Worm (Caenorhabditis elegans) whole organism, L2 larva: ENCODE data around the gene cpsf-3.

Experiments
- C34F6.9 ChIP-seq: fragments of 150-350 bp; optimal IDR thresholded peaks from 2 replicates; lab custom pipeline; 2014; ENCODE audit warnings: missing biosample characterization, missing genetic modification characterization
- R02D3.7 ChIP-seq: fragments of 150-350 bp; optimal IDR thresholded peaks from 2 replicates; lab custom pipeline; 2014; ENCODE audit warnings: missing biosample characterization, missing genetic modification characterization
- ZK546.5 ChIP-seq: sonication (generic microtip); optimal IDR thresholded peaks from 2 replicates; lab custom pipeline; 2017; ENCODE audit warnings: missing biosample characterization, missing genetic modification characterization
- alr-1 ChIP-seq: fragments of 150-350 bp; optimal IDR thresholded peaks from 2 replicates; lab custom pipeline; 2014; ENCODE audit warnings: missing biosample characterization, missing genetic modification characterization
- aly-2 ChIP-seq: fragments of 150-350 bp; optimal IDR thresholded peaks from 2 replicates; lab custom pipeline; 2014; ENCODE audit warnings: missing biosample characterization, missing genetic modification characterization
- ama-1 ChIP-seq: fragments of 150-350 bp; optimal IDR thresholded peaks from 2 replicates; lab custom pipeline; 2018; ENCODE audit warnings: inconsistent platforms
- blmp-1 ChIP-seq: sonication (generic microtip); optimal IDR thresholded peaks from 2 replicates; lab custom pipeline; 2017; ENCODE audit warnings: missing genetic modification characterization, mild to moderate bottlenecking, missing compliant biosample characterization, antibody characterized with exemption, moderate library complexity; ENCODE audit not compliant: insufficient read depth
- ceh-16 ChIP-seq: fragments of 150-350 bp; optimal IDR thresholded peaks from 2 replicates; lab custom pipeline; 2014; ENCODE audit warnings: missing biosample characterization, missing genetic modification characterization
- ceh-82 ChIP-seq: fragments of 150-350 bp; optimal IDR thresholded peaks from 2 replicates; lab custom pipeline; 2014; ENCODE audit warnings: missing biosample characterization, missing genetic modification characterization
- crh-2 ChIP-seq: sonication (generic microtip); optimal IDR thresholded peaks from 2 replicates; lab custom pipeline; 2017; ENCODE audit warnings: missing biosample characterization, missing genetic modification characterization
- dmd-4 ChIP-seq: sonication (generic microtip); optimal IDR thresholded peaks from 2 replicates; lab custom pipeline; 2017; ENCODE audit warnings: missing biosample characterization, missing genetic modification characterization
- egl-27 ChIP-seq: sonication (generic microtip); optimal IDR thresholded peaks from 3 replicates; lab custom pipeline; 2017; ENCODE audit warnings: missing biosample characterization, missing genetic modification reagents, missing genetic modification characterization
- elt-1 ChIP-seq: fragments of 150-350 bp; optimal IDR thresholded peaks from 2 replicates; lab custom pipeline; 2014; ENCODE audit warnings: missing biosample characterization, missing genetic modification characterization
- elt-3 ChIP-seq: sonication (generic microtip); optimal IDR thresholded peaks from 2 replicates; lab custom pipeline; 2017; ENCODE audit warnings: missing biosample characterization, missing genetic modification characterization
- fos-1 ChIP-seq: fragments of 150-350 bp; optimal IDR thresholded peaks from 2 replicates; lab custom pipeline; 2014; ENCODE audit warnings: missing biosample characterization, missing genetic modification characterization
- lin-11 ChIP-seq: fragments of 150-350 bp; sonication (generic microtip); optimal IDR thresholded peaks from 2 replicates; lab custom pipeline; 2014; ENCODE audit warnings: missing biosample characterization, missing genetic modification characterization, inconsistent platforms, mixed read lengths
- lin-13 ChIP-seq: fragments of 150-350 bp; optimal IDR thresholded peaks from 2 replicates; lab custom pipeline; 2014; ENCODE audit warnings: missing biosample characterization, missing genetic modification reagents, missing genetic modification characterization
- lsy-2 ChIP-seq, 2 experiments: fragments of 150-350 bp in 1 of 2; sonication (generic microtip) in 1 of 2; optimal IDR thresholded peaks; 2 replicates each; lab custom pipeline; 2014 to 2017; ENCODE audit warnings: missing biosample characterization in 2 of 2, missing genetic modification characterization in 2 of 2
- mab-5 ChIP-seq: fragments of 150-350 bp; optimal IDR thresholded peaks from 2 replicates; lab custom pipeline; 2014; ENCODE audit warnings: missing biosample characterization, missing genetic modification characterization
- mbf-1 ChIP-seq: sonication (generic microtip); optimal IDR thresholded peaks from 2 replicates; lab custom pipeline; 2017; ENCODE audit warnings: missing biosample characterization, missing genetic modification characterization
- mdl-1 ChIP-seq, 2 experiments: fragments of 150-350 bp in 1 of 2; sonication (generic microtip) in 1 of 2; optimal IDR thresholded peaks; 2 replicates each; lab custom pipeline; 2017; ENCODE audit warnings: missing biosample characterization in 2 of 2, missing genetic modification characterization in 2 of 2
- nhr-10 ChIP-seq: sonication (generic microtip); optimal IDR thresholded peaks from 2 replicates; lab custom pipeline; 2017; ENCODE audit warnings: missing biosample characterization, missing genetic modification characterization
- nhr-11 ChIP-seq: fragments of 150-350 bp; optimal IDR thresholded peaks from 2 replicates; lab custom pipeline; 2014; ENCODE audit warnings: missing biosample characterization, missing genetic modification characterization
- nhr-129 ChIP-seq: fragments of 150-350 bp; optimal IDR thresholded peaks from 2 replicates; lab custom pipeline; 2014; ENCODE audit warnings: missing biosample characterization, missing genetic modification characterization
- nhr-21 ChIP-seq: fragments of 150-350 bp; optimal IDR thresholded peaks from 2 replicates; lab custom pipeline; 2014; ENCODE audit warnings: missing biosample characterization, missing genetic modification characterization
- nhr-23 ChIP-seq: fragments of 150-350 bp; optimal IDR thresholded peaks from 2 replicates; lab custom pipeline; 2014; ENCODE audit warnings: missing biosample characterization, missing genetic modification reagents, missing genetic modification characterization
- nhr-237 ChIP-seq: fragments of 150-350 bp; optimal IDR thresholded peaks from 2 replicates; lab custom pipeline; 2014; ENCODE audit warnings: missing biosample characterization, missing genetic modification characterization
- nhr-25 ChIP-seq: fragments of 150-350 bp; sonication (generic microtip); optimal IDR thresholded peaks from 3 replicates; lab custom pipeline; 2014; ENCODE audit warnings: missing biosample characterization, missing genetic modification characterization
- nhr-6 ChIP-seq: fragments of 150-350 bp; optimal IDR thresholded peaks from 2 replicates; lab custom pipeline; 2014; ENCODE audit warnings: missing biosample characterization, missing genetic modification characterization
- nhr-77 ChIP-seq: fragments of 150-350 bp; optimal IDR thresholded peaks from 2 replicates; lab custom pipeline; 2014; ENCODE audit warnings: missing biosample characterization, missing genetic modification characterization
- peb-1 ChIP-seq: fragments of 150-350 bp; optimal IDR thresholded peaks from 2 replicates; lab custom pipeline; 2014; ENCODE audit warnings: missing biosample characterization, missing genetic modification characterization
- sem-4 ChIP-seq: fragments of 150-350 bp; optimal IDR thresholded peaks from 2 replicates; lab custom pipeline; 2014; ENCODE audit warnings: missing biosample characterization, missing genetic modification reagents, missing genetic modification characterization
- skn-1 ChIP-seq: sonication (generic microtip); optimal IDR thresholded peaks from 2 replicates; lab custom pipeline; 2017; ENCODE audit warnings: missing biosample characterization, missing genetic modification characterization
- sma-3 ChIP-seq: sonication (generic microtip); optimal IDR thresholded peaks from 2 replicates; lab custom pipeline; 2016; ENCODE audit warnings: missing genetic modification reagents, missing genetic modification characterization, missing compliant biosample characterization
- sma-9 ChIP-seq, 2 experiments: fragments of 150-350 bp in 1 of 2; sonication (generic microtip) in 1 of 2; optimal IDR thresholded peaks; 2 replicates each; lab custom pipeline; 2014 to 2016; ENCODE audit warnings: missing genetic modification characterization in 2 of 2, mild to moderate bottlenecking in 1 of 2, missing biosample characterization in 1 of 2, missing compliant biosample characterization in 1 of 2, missing genetic modification reagents in 1 of 2, moderate library complexity in 1 of 2
- snpc-4 ChIP-seq: fragments of 150-350 bp; optimal IDR thresholded peaks from 2 replicates; lab custom pipeline; 2014; ENCODE audit warnings: missing biosample characterization, missing genetic modification characterization
- unc-39 ChIP-seq: fragments of 150-350 bp; optimal IDR thresholded peaks from 2 replicates; lab custom pipeline; 2014; ENCODE audit warnings: missing biosample characterization, missing genetic modification characterization
- unc-55 ChIP-seq: fragments of 150-350 bp; sonication (generic microtip); optimal IDR thresholded peaks from 3 replicates; lab custom pipeline; 2014; ENCODE audit warnings: missing biosample characterization, missing genetic modification reagents, missing genetic modification characterization
- unc-62 ChIP-seq: fragments of 150-350 bp; optimal IDR thresholded peaks from 2 replicates; lab custom pipeline; 2014; ENCODE audit warnings: missing biosample characterization, missing genetic modification reagents, missing genetic modification characterization
- zag-1 ChIP-seq: fragments of 150-350 bp; optimal IDR thresholded peaks from 2 replicates; lab custom pipeline; 2014; ENCODE audit warnings: missing biosample characterization, missing genetic modification characterization
- ztf-1 ChIP-seq: fragments of 200-800 bp; sonication (Bioruptor generic); conservative IDR thresholded peaks from 2 replicates; pipeline ENCODE4 v1.3.6; 2022; ENCODE audit warnings: missing genetic modification characterization, missing compliant biosample characterization
- ztf-11 ChIP-seq: sonication (generic microtip); optimal IDR thresholded peaks from 2 replicates; lab custom pipeline; 2017; ENCODE audit warnings: missing biosample characterization, missing genetic modification characterization
- ztf-4 ChIP-seq: fragments of 150-350 bp; optimal IDR thresholded peaks from 2 replicates; lab custom pipeline; 2014; ENCODE audit warnings: missing biosample characterization, missing genetic modification characterization

cpsf-3 gene

ce11 chrIV:13303442-13303841, 20.8 kb upstream of the cpsf-3 start, which contains the start of gene Y67H2A.7:
Gene Y67H2A.7 (plus strand): TSS chrIV:13303742.
- TF ChIP-seq nhr-11 (tag; lab: Kevin White, UChicago) (no peak), crh-2 (tag; lab: Kevin White, UChicago) (no peak), mdl-1 (tag; optimal IDR thresholded peaks at IDR 0.05; lab: Kevin White, UChicago) (no peak), nhr-6 (tag; lab: Kevin White, UChicago) (no peak), unc-62 (GFP tag; lab: Kevin White, UChicago) (no peak), unc-39 (tag; lab: Kevin White, UChicago) (no peak), sma-9 (GFP tag; optimal IDR thresholded peaks at IDR 0.05; lab: Kevin White, UChicago) (no peak), sma-9 (tag; optimal IDR thresholded peaks at IDR 0.05; lab: Kevin White, UChicago) (no peak), ztf-11 (tag; lab: Kevin White, UChicago) (no peak), ama-1 (lab: Kevin White, UChicago) (no peak), elt-1 (tag; lab: Kevin White, UChicago) (no peak), blmp-1 (tag; lab: Kevin White, UChicago) (no peak), nhr-237 (no peak), mab-5 (tag; lab: Kevin White, UChicago) (no peak), peb-1 (no peak), zag-1 (no peak), ceh-82 (tag; lab: Kevin White, UChicago) (no peak), egl-27 (tag; lab: Kevin White, UChicago) (no peak)

ce11 chrIV:13300591-13300990, 17.9 kb upstream of the cpsf-3 start, which contains the start of gene csn-6:
Gene csn-6 (plus strand): TSS chrIV:13300824.
- TF ChIP-seq mdl-1 (tag; optimal IDR thresholded peaks at IDR 0.05; lab: Kevin White, UChicago) (no peak), nhr-25 (no peak), nhr-11 (tag; lab: Kevin White, UChicago) (no peak), snpc-4 (tag; lab: Kevin White, UChicago) (no peak), alr-1 (tag; lab: Kevin White, UChicago) (no peak), unc-62 (GFP tag; lab: Kevin White, UChicago) (no peak), nhr-77 (tag; lab: Kevin White, UChicago) (no peak), ztf-11 (tag; lab: Kevin White, UChicago) (no peak), R02D3.7 (no peak), egl-27 (tag; lab: Kevin White, UChicago) (no peak), lin-11 (tag; lab: Kevin White, UChicago) (no peak)

DNA sequence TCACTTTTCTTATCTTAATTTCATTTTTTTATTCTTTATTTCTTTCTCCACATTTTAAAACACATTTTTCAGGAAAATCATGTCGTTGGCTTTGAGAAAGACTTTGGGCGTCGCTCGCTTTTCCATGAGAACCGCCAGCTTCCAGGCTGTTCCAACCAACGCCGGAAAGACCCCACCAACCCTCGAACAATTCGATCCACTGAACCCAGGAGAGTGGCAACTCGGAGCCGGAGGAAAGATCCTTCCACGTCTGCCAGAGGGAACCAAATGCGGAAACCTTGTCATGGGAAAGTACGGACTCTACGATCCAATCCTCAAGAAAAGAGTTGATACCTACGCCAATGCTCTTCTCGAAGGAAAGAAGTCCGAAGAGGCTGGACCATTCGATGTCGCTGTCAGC, 17.4 kb upstream of the cpsf-3 start, which contains the start of gene kdp-1:
Gene kdp-1 (plus strand): TSS at position 80 of the 400 bp plus-strand sequence.
- TF ChIP-seq lsy-2 (tag; optimal IDR thresholded peaks at IDR 0.05; lab: Kevin White, UChicago), result no peak
- TF ChIP-seq lin-13 (GFP tag; lab: Kevin White, UChicago), result peak; percentile 9

DNA sequence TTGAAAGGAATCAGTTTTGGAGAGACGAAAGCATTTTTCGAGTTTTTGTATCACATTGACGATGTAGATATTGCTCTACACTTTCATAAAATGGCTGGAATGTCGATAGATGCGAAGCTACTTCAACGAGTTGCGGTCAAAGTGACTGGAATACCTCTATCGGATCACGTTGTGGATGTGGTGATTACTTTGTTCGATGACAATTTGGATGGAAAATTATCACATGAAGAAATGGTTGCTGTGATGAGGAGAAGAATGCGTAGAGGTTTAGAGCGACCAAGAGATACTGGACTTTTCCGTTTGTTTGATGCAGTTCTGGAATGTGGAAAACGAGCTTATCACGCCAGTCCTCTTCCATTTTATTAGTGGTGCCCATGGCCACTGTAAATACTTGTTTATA, 17.0 kb upstream of the cpsf-3 start:
- TF ChIP-seq elt-3 (no peak), C34F6.9 (tag; lab: Kevin White, UChicago) (no peak), unc-39 (tag; lab: Kevin White, UChicago) (no peak), nhr-10 (tag; lab: Kevin White, UChicago) (no peak), mbf-1 (tag; lab: Kevin White, UChicago) (no peak), nhr-129 (tag; lab: Kevin White, UChicago) (no peak), lin-11 (tag; lab: Kevin White, UChicago) (no peak), sma-3 (GFP tag; lab: Kevin White, UChicago) (no peak), ztf-1 (GFP tag; lab: Robert Waterston, UW) (no peak), ztf-4 (tag; lab: Kevin White, UChicago) (no peak), nhr-6 (tag; lab: Kevin White, UChicago) (no peak), ceh-82 (tag; lab: Kevin White, UChicago) (no peak), skn-1 (tag; lab: Kevin White, UChicago) (no peak), unc-55 (GFP tag; lab: Kevin White, UChicago) (no peak)

DNA sequence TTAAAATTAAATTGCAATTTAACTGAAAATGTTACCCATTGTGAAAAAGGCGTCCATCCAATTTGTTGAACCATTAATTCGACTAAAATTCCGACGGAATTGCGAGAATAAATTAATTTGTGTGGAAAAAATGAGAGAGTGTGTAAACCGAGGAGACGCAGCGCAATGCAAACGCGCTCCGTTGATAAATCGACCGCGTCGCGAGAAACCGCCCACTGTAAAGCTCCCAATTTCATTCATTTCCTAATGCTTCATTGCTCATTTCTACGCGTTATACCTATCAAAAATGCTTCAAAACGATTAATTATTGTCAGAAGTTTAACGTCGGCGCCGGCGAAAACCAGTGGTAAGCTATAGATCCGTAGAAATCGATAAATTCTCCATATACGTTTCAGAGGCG, 15.1 kb upstream of the cpsf-3 start, which contains the start of the genes Y67H2A.2 and micu-1:
Gene Y67H2A.2 (minus strand): TSS at position 74 of the 400 bp plus-strand sequence.
Gene micu-1 (plus strand): TSS at position 181 of the 400 bp plus-strand sequence.
- TF ChIP-seq sem-4 (no peak), fos-1 (tag; lab: Kevin White, UChicago) (peak; percentile 4), ztf-1 (GFP tag; lab: Robert Waterston, UW) (no peak), nhr-23 (tag; lab: Kevin White, UChicago) (no peak), nhr-21 (tag; lab: Kevin White, UChicago) (peak; percentile 42), nhr-237 (no peak), lin-13 (GFP tag; lab: Kevin White, UChicago) (peak; percentile 57), lin-11 (tag; lab: Kevin White, UChicago) (peak; percentile 82), peb-1 (no peak), aly-2 (tag; lab: Kevin White, UChicago) (no peak), dmd-4 (tag; lab: Kevin White, UChicago) (no peak), ZK546.5 (tag; lab: Kevin White, UChicago) (no peak), nhr-10 (tag; lab: Kevin White, UChicago) (no peak), R02D3.7 (no peak), skn-1 (tag; lab: Kevin White, UChicago) (no peak), ztf-11 (tag; lab: Kevin White, UChicago) (no peak), sma-9 (GFP tag; optimal IDR thresholded peaks at IDR 0.05; lab: Kevin White, UChicago) (peak; percentile 39), sma-9 (tag; optimal IDR thresholded peaks at IDR 0.05; lab: Kevin White, UChicago) (no peak), sma-3 (GFP tag; lab: Kevin White, UChicago) (peak; percentile 53), mdl-1 (tag; optimal IDR thresholded peaks at IDR 0.05; lab: Kevin White, UChicago) (no peak), ceh-16 (tag; lab: Kevin White, UChicago) (no peak), mbf-1 (tag; lab: Kevin White, UChicago) (no peak), unc-55 (GFP tag; lab: Kevin White, UChicago) (peak; percentile 90)
